Worm (Caenorhabditis elegans): ENCODE results near the gene Y57A10C.8.

Gene Y57A10C.8

DNA sequence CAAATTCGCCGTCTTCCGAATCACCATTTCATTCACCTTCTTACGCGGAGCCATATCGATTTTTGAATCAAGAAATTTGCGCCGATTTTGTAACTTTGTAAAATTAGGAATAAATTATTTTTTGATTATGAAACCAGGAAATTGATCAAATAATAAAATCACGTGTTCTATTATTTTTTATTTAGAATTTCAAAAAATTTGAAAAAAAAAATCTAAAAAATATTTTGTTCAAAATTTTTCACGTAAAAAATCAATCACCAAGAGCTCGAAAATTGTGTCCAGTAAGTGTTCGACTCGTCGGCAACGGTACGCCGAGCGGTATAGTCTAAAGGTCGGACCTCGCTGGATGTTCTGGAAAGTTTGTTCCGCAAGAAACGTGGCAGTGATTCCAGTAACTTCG, 36.0 kb downstream of the Y57A10C.8 start, which contains the start of gene Y57A10B.7:
Y57A10B.7 (minus strand) TSS at position 101 of the 400 bp plus-strand sequence.
- no peak for TF ChIP-seq aly-2 (tag; optimal IDR thresholded peaks at IDR 0.05)
- TF ChIP-seq mdl-1 (tag; optimal IDR thresholded peaks at IDR 0.05) = no peak
- TF ChIP-seq ztf-11 (tag; optimal IDR thresholded peaks at IDR 0.05) = no peak
- no peak for TF ChIP-seq unc-98 (GFP tag; IDR thresholded peaks at IDR 0.05)
- TF ChIP-seq isw-1 (GFP tag; IDR thresholded peaks at IDR 0.05) = no peak
- no peak for TF ChIP-seq lin-13 (GFP tag; optimal IDR thresholded peaks at IDR 0.05)
- TF ChIP-seq fkh-4 (tag; optimal IDR thresholded peaks at IDR 0.05; ENCODE audit: borderline replicate concordance) = no peak
- TF ChIP-seq lsy-2 (tag; optimal IDR thresholded peaks at IDR 0.05) = no peak
- no peak for TF ChIP-seq nhr-12 (tag; optimal IDR thresholded peaks at IDR 0.05)

DNA sequence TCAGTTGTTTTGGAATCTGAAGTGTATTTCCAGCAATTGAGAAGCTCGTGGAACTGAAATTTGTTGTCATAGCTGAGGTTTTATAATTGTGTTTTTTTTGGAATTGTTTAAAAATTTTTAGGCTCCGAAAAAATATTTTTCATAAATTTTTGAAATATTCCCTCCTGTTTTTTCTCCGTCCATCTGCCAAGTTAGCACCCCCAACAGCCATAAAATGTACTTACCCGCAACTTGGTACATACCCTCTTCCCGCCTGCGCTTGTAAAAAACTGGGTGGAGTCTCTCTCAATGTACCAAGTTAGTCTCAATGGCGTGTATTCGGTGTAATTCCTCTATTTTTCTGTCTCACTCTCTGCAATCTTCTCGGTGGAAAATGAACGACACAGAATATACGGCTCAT, 39.9 kb downstream of the Y57A10C.8 start, which contains the start of gene Y57A10B.6:
Y57A10B.6 (plus strand) TSS at position 301 of the 400 bp plus-strand sequence.
- TF ChIP-seq unc-86 (tag; optimal IDR thresholded peaks at IDR 0.05) (no peak), aly-2 (tag; optimal IDR thresholded peaks at IDR 0.05) (no peak), Y116A8C.19 (tag; optimal IDR thresholded peaks at IDR 0.05; ENCODE audit: borderline replicate concordance) (no peak), nhr-77 (tag; optimal IDR thresholded peaks at IDR 0.05) (no peak), C16A3.4 (tag; optimal IDR thresholded peaks at IDR 0.05) (no peak), hlh-4 (tag; optimal IDR thresholded peaks at IDR 0.05) (no peak), fkh-8 (tag; optimal IDR thresholded peaks at IDR 0.05) (no peak), isw-1 (GFP tag; IDR thresholded peaks at IDR 0.05) (no peak), unc-62 (GFP tag; optimal IDR thresholded peaks at IDR 0.05) (no peak), lin-39 (tag; optimal IDR thresholded peaks at IDR 0.05) (no peak), mdl-1 (tag; optimal IDR thresholded peaks at IDR 0.05) (no peak), efl-1 (optimal IDR thresholded peaks at IDR 0.05) (no peak), efl-1 (GFP tag; optimal IDR thresholded peaks at IDR 0.05 in 1 of 2) (no peak), elt-2 (tag; optimal IDR thresholded peaks at IDR 0.05) (no peak), lin-35 (GFP tag; optimal IDR thresholded peaks at IDR 0.05) (no peak), pqm-1 (tag; optimal IDR thresholded peaks at IDR 0.05) (no peak), lin-15B (tag; optimal IDR thresholded peaks at IDR 0.05) (no peak)

DNA sequence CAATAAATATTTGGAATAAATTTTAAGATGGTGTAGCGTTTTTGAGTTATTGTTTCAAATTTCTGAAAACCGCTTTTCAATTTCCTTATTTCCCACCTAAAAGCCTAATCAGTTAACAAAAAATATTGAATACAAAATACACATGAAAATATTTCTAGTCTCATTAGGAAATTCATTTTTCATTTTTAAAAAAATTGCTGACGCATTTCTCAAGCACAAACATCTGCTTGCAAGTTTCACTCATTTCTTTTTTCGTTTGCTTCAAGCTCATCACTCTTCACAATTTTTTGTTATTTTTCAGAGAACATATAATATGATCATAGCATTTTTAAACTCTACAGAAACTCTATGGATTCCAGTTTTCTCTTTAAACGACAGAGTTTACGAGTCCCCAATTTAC, 41.7 kb downstream of the Y57A10C.8 start, which contains the start of gene sre-41:
sre-41 (plus strand) TSS at position 301 of the 400 bp plus-strand sequence.
- TF ChIP-seq lin-35 (GFP tag; optimal IDR thresholded peaks at IDR 0.05) (no peak), dpl-1 (GFP tag; optimal IDR thresholded peaks at IDR 0.05) (no peak), irx-1 (tag; optimal IDR thresholded peaks at IDR 0.05) (no peak), rnt-1 (tag; optimal IDR thresholded peaks at IDR 0.05) (no peak), ceh-82 (tag; optimal IDR thresholded peaks at IDR 0.05) (no peak), blmp-1 (tag; optimal IDR thresholded peaks at IDR 0.05) (no peak), fkh-8 (tag; optimal IDR thresholded peaks at IDR 0.05) (no peak), lin-15B (tag; optimal IDR thresholded peaks at IDR 0.05) (no peak), nhr-237 (tag; optimal IDR thresholded peaks at IDR 0.05) (no peak), Y116A8C.19 (tag; optimal IDR thresholded peaks at IDR 0.05; ENCODE audit: borderline replicate concordance) (no peak), skn-1 (tag; optimal IDR thresholded peaks at IDR 0.05) (no peak), jun-1 (tag; optimal IDR thresholded peaks at IDR 0.05) (no peak)

DNA sequence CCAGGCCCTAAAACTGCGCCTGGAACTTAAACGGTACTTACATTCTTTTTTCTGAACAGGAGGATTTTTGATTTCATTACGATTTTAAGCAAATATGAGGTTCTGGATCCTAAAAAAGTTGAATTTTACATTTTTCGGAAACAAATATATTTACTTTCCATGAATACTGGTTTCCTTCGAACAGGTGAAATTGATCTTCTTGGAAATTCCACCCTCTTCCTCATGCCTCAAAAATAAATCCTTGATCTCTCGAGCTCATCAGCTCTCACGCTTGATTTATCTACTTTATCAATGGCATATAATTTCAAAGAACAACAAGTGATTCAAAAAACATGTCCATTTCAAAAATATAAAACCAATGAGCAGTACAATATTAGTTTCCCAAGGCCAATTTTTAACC, 42.2 kb downstream of the Y57A10C.8 start:
- TF ChIP-seq fos-1 (tag; optimal IDR thresholded peaks at IDR 0.05) (no peak), nhr-19 (GFP tag; conservative IDR thresholded peaks at IDR 0.05) (no peak), nhr-71 (tag; optimal IDR thresholded peaks at IDR 0.05) (peak; percentile 41), nhr-85 (tag) (peak; percentile 10), ceh-63 (GFP tag; optimal IDR thresholded peaks at IDR 0.05) (no peak), nhr-47 (tag; optimal IDR thresholded peaks at IDR 0.05) (peak; percentile 25), vab-15 (tag; optimal IDR thresholded peaks at IDR 0.05) (no peak), ets-5 (GFP tag; IDR thresholded peaks at IDR 0.05) (no peak), isw-1 (GFP tag; IDR thresholded peaks at IDR 0.05) (no peak), unc-62 (GFP tag; optimal IDR thresholded peaks at IDR 0.05) (no peak), fkh-8 (tag; optimal IDR thresholded peaks at IDR 0.05) (peak; percentile 36), irx-1 (tag; optimal IDR thresholded peaks at IDR 0.05) (no peak), sox-4 (tag; optimal IDR thresholded peaks at IDR 0.05) (peak; percentile 5), hlh-4 (tag; optimal IDR thresholded peaks at IDR 0.05) (peak; percentile 100)

All from whole organism, L1 larva.